Fruit fly (Drosophila melanogaster): ENCODE results near the gene CG10516.

The CG10516 gene

DNA sequence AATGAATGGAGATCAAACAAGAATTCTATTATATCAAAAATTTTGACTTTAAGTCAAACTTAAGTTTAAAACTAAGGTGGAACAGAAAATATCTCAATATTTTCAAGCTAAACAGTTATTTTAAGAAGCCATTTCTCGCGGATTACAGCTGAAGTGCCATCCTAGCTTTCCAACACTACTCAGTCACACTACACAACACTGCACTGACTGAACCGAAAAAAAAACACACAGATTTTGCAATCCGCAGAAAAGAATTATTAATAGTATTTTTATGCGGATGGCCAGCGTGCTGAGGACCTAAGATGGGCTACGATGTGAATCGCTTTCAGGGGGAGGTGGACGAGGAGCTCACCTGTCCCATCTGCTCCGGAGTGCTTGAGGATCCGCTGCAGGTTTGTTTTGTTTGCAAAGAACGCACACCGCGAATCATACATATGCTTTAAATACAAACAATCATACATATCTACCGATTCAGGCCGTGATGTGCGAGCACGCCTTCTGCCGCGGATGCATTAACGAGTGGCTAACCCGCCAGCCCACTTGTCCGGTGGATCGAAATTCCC is 11.5 kb upstream of the CG10516 start, which contains the start of gene elgi (continued):
- TF ChIP-seq CG15601 (tag; optimal IDR thresholded peaks at IDR 0.05): no peak
- peak; percentile 57 for TF ChIP-seq Hmr (GFP tag; optimal IDR thresholded peaks at IDR 0.05)
- TF ChIP-seq da (GFP tag; optimal IDR thresholded peaks at IDR 0.05): no peak
- TF ChIP-seq pan (optimal IDR thresholded peaks at IDR 0.05): no peak
- peak in 1 of 2 experiments; percentile 53 for TF ChIP-seq pan (GFP tag; optimal IDR thresholded peaks at IDR 0.05 in 1 of 2, IDR thresholded peaks at IDR 0.05 in 1 of 2)
- no peak for TF ChIP-seq CG2678 (tag; optimal IDR thresholded peaks at IDR 0.05)
- peak; percentile 35 for TF ChIP-seq CG14710 (tag; optimal IDR thresholded peaks at IDR 0.05)
- no peak for TF ChIP-seq CG7839 (tag; optimal IDR thresholded peaks at IDR 0.05)
- no peak for TF ChIP-seq Kr (GFP tag; optimal IDR thresholded peaks at IDR 0.05)
- peak; percentile 30; the same call in 1 of the 2 replicates for TF ChIP-seq unc-4 (GFP tag; IDR thresholded peaks at IDR 0.05; ENCODE audit: partially characterized antibody)
- TF ChIP-seq Doc3 (GFP tag; IDR thresholded peaks at IDR 0.05; ENCODE audit: partially characterized antibody): no peak
- TF ChIP-seq CG16779 (GFP tag; IDR thresholded peaks at IDR 0.05): peak; percentile 37; the same call in 1 of the 2 replicates
- no peak for TF ChIP-seq slp2 (GFP tag; optimal IDR thresholded peaks at IDR 0.05)
- TF ChIP-seq CG1792 (GFP tag; optimal IDR thresholded peaks at IDR 0.05): peak; percentile 64
- no peak for TF ChIP-seq Hand (GFP tag; optimal IDR thresholded peaks at IDR 0.05)
- TF ChIP-seq CG3995 (GFP tag; optimal IDR thresholded peaks at IDR 0.05): peak; percentile 70
- peak; percentile 79 for TF ChIP-seq CG11456 (GFP tag; IDR thresholded peaks at IDR 0.05)
- TF ChIP-seq en (GFP tag; optimal IDR thresholded peaks at IDR 0.05): no peak
- peak; percentile 52 for TF ChIP-seq Fer1 (GFP tag; optimal IDR thresholded peaks at IDR 0.05)
- peak; percentile 85 for TF ChIP-seq Rfx (GFP tag; IDR thresholded peaks at IDR 0.05)
- TF ChIP-seq trh (GFP tag; optimal IDR thresholded peaks at IDR 0.05): no peak
- TF ChIP-seq cas (GFP tag; IDR thresholded peaks at IDR 0.05): 0 out of 2 replicates have a peak, but pooled peaks have one; percentile 23
- no peak for TF ChIP-seq CG11093 (GFP tag; IDR thresholded peaks at IDR 0.05)
- TF ChIP-seq lilli (GFP tag; optimal IDR thresholded peaks at IDR 0.05): peak; percentile 74
- no peak for TF ChIP-seq CG9797 (GFP tag; optimal IDR thresholded peaks at IDR 0.05)
- no peak; the same call in 2 of the 3 replicates for TF ChIP-seq CG17361 (GFP tag; IDR thresholded peaks at IDR 0.05)
- TF ChIP-seq E2f1 (GFP tag; IDR thresholded peaks at IDR 0.05): no peak
- TF ChIP-seq pum (GFP tag; optimal IDR thresholded peaks at IDR 0.05): peak; percentile 58
- TF ChIP-seq CG5245 (GFP tag; optimal IDR thresholded peaks at IDR 0.05): peak; percentile 28
- no peak for TF ChIP-seq seq (GFP tag; IDR thresholded peaks at IDR 0.05)
- TF ChIP-seq tin (GFP tag; optimal IDR thresholded peaks at IDR 0.05): peak; percentile 62
- TF ChIP-seq CG12659 (GFP tag; optimal IDR thresholded peaks at IDR 0.05): peak; percentile 63
- TF ChIP-seq Mes4 (GFP tag; optimal IDR thresholded peaks at IDR 0.05): no peak
- TF ChIP-seq CG9609 (GFP tag; optimal IDR thresholded peaks at IDR 0.05): peak; percentile 53
- no peak for TF ChIP-seq CG2202 (tag; optimal IDR thresholded peaks at IDR 0.05)
- TF ChIP-seq CG6175 (GFP tag; IDR thresholded peaks at IDR 0.05): 0 out of 3 replicates have a peak, but pooled peaks have one; percentile 7
- TF ChIP-seq CG4820 (GFP tag; optimal IDR thresholded peaks at IDR 0.05): peak; percentile 47
- no peak for TF ChIP-seq kah (GFP tag; optimal IDR thresholded peaks at IDR 0.05)
- TF ChIP-seq corto (GFP tag; optimal IDR thresholded peaks at IDR 0.05): peak; percentile 1
- TF ChIP-seq tx (GFP tag; optimal IDR thresholded peaks at IDR 0.05): peak; percentile 15
- no peak for TF ChIP-seq CG12236 (GFP tag; optimal IDR thresholded peaks at IDR 0.05)
- TF ChIP-seq rib (GFP tag; IDR thresholded peaks at IDR 0.05): no peak
- TF ChIP-seq tup (GFP tag; optimal IDR thresholded peaks at IDR 0.05): peak; percentile 38
- TF ChIP-seq br (optimal IDR thresholded peaks at IDR 0.05): no peak
- no peak for TF ChIP-seq Asciz (GFP tag; optimal IDR thresholded peaks at IDR 0.05)
- TF ChIP-seq inv (GFP tag; IDR thresholded peaks at IDR 0.05; ENCODE audit: partially characterized antibody): no peak
- no peak for TF ChIP-seq ham (GFP tag; IDR thresholded peaks at IDR 0.05)
- peak; percentile 5 for TF ChIP-seq CG10462 (GFP tag; optimal IDR thresholded peaks at IDR 0.05)
- TF ChIP-seq Vsx1 (GFP tag; optimal IDR thresholded peaks at IDR 0.05): no peak
- no peak for TF ChIP-seq ssp (GFP tag; IDR thresholded peaks at IDR 0.05)
- TF ChIP-seq Rx (GFP tag; IDR thresholded peaks at IDR 0.05): no peak
- TF ChIP-seq al (GFP tag; IDR thresholded peaks at IDR 0.05): no peak

Measured in whole organism, embryonic.